Comparison of ENCODE assay signal across 4 worm cellular contexts in the genomic region with DNA sequence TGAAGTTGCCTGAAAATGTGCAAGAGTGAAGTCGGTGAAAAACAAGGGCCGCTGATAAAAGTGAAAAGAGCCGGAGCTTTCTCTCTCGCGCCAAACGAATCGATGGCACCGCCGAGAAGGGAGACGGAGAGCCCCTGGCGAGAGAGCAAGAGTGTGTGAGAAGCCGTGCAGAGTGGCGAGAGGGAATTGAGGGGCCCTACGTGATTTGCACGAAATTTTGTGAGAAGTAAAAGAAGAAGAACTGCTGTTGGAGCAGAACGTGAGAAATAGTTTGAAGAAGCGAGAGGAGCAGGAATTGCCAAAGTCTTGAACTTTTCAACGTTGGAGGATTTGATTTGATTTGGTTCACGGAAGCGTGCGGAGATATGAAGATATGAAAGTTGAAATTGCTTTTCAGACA.
TF ChIP-seq lines count a peak whose summit lies in the region.

Gene aldo-1 (minus strand): TSS at position 9 of the 400 bp plus-strand sequence.

TF ChIP-seq in whole organism, L1 larva, 84 proteins besides CTCF, POLR2A, EP300 and RAD21 (continued from another document and continues in another):
- TF ChIP-seq blmp-1 (tag; optimal IDR thresholded peaks at IDR 0.05; lab: Kevin White, UChicago) (no peak), sptf-1 (tag; optimal IDR thresholded peaks at IDR 0.05; lab: Kevin White, UChicago) (no peak), ztf-11 (tag; optimal IDR thresholded peaks at IDR 0.05; lab: Kevin White, UChicago) (no peak), dsc-1 (tag; optimal IDR thresholded peaks at IDR 0.05; lab: Kevin White, UChicago) (peak; percentile 27), aha-1 (tag; optimal IDR thresholded peaks at IDR 0.05; lab: Kevin White, UChicago) (no peak), hpl-2 (GFP tag; optimal IDR thresholded peaks at IDR 0.05; lab: Kevin White, UChicago) (no peak), sup-37 (GFP tag; optimal IDR thresholded peaks at IDR 0.05; lab: Kevin White, UChicago) (no peak), lin-15B (tag; optimal IDR thresholded peaks at IDR 0.05; lab: Kevin White, UChicago) (no peak), ets-5 (GFP tag; IDR thresholded peaks at IDR 0.05; lab: Robert Waterston, UW) (no peak), ztf-4 (tag; optimal IDR thresholded peaks at IDR 0.05; lab: Kevin White, UChicago) (no peak), ceh-90 (tag; optimal IDR thresholded peaks at IDR 0.05; lab: Kevin White, UChicago) (no peak), fkh-8 (tag; optimal IDR thresholded peaks at IDR 0.05; lab: Kevin White, UChicago) (peak; percentile 24), nhr-12 (tag; optimal IDR thresholded peaks at IDR 0.05; lab: Kevin White, UChicago) (no peak), mep-1 (tag; optimal IDR thresholded peaks at IDR 0.05; lab: Kevin White, UChicago) (peak; percentile 30), aly-2 (tag; optimal IDR thresholded peaks at IDR 0.05; lab: Kevin White, UChicago) (no peak), unc-62 (GFP tag; optimal IDR thresholded peaks at IDR 0.05; lab: Kevin White, UChicago) (no peak), nhr-77 (tag; optimal IDR thresholded peaks at IDR 0.05; lab: Kevin White, UChicago) (no peak), ceh-8 (GFP tag; optimal IDR thresholded peaks at IDR 0.05; lab: Kevin White, UChicago) (no peak), snu-23 (GFP tag; optimal IDR thresholded peaks at IDR 0.05; lab: Kevin White, UChicago) (peak; percentile 60), mef-2 (tag; optimal IDR thresholded peaks at IDR 0.05; lab: Kevin White, UChicago) (no peak), lin-35 (GFP tag; optimal IDR thresholded peaks at IDR 0.05; lab: Kevin White, UChicago) (peak in 1 of 2 experiments; percentile 3), nhr-20 (tag; optimal IDR thresholded peaks at IDR 0.05; lab: Kevin White, UChicago) (no peak), pag-3 (tag; optimal IDR thresholded peaks at IDR 0.05; lab: Kevin White, UChicago; ENCODE audit: borderline replicate concordance, insufficient read depth) (peak; percentile 53), C04F5.9 (tag; optimal IDR thresholded peaks at IDR 0.05; lab: Kevin White, UChicago) (no peak), nhr-85 (tag; lab: Kevin White, UChicago) (no peak), lin-13 (GFP tag; optimal IDR thresholded peaks at IDR 0.05; lab: Kevin White, UChicago) (no peak), hlh-4 (tag; optimal IDR thresholded peaks at IDR 0.05; lab: Kevin White, UChicago) (no peak), egl-27 (tag; optimal IDR thresholded peaks at IDR 0.05; lab: Kevin White, UChicago) (no peak), ces-1 (GFP tag; optimal IDR thresholded peaks at IDR 0.05; lab: Kevin White, UChicago) (peak; percentile 9), egl-13 (tag; optimal IDR thresholded peaks at IDR 0.05; lab: Kevin White, UChicago) (no peak), nhr-28 (tag; optimal IDR thresholded peaks at IDR 0.05; lab: Kevin White, UChicago) (no peak), lir-3 (tag; optimal IDR thresholded peaks at IDR 0.05; lab: Kevin White, UChicago; ENCODE audit: poor library complexity) (no peak), mdl-1 (tag; optimal IDR thresholded peaks at IDR 0.05; lab: Kevin White, UChicago) (no peak)

TF ChIP-seq in whole organism, L2 larva, 48 proteins besides CTCF, POLR2A, EP300 and RAD21 (continued from another document):
- TF ChIP-seq ceh-82 (tag; optimal IDR thresholded peaks at IDR 0.05; lab: Kevin White, UChicago), result no peak
- peak in 1 of 2 experiments; percentile 45 for TF ChIP-seq lsy-2 (tag; optimal IDR thresholded peaks at IDR 0.05; lab: Kevin White, UChicago)
- TF ChIP-seq ama-1 (optimal IDR thresholded peaks at IDR 0.05; lab: Kevin White, UChicago), result no peak
- TF ChIP-seq mbf-1 (tag; optimal IDR thresholded peaks at IDR 0.05; lab: Kevin White, UChicago), result no peak
- no peak for TF ChIP-seq unc-62 (GFP tag; optimal IDR thresholded peaks at IDR 0.05; lab: Kevin White, UChicago)
- no peak for TF ChIP-seq peb-1 (tag; optimal IDR thresholded peaks at IDR 0.05; lab: Kevin White, UChicago)
- no peak for TF ChIP-seq nhr-21 (tag; optimal IDR thresholded peaks at IDR 0.05; lab: Kevin White, UChicago)
- TF ChIP-seq lin-39 (tag; optimal IDR thresholded peaks at IDR 0.05; lab: Kevin White, UChicago), result no peak
- TF ChIP-seq ztf-11 (tag; optimal IDR thresholded peaks at IDR 0.05; lab: Kevin White, UChicago), result no peak
- no peak for TF ChIP-seq fos-1 (tag; optimal IDR thresholded peaks at IDR 0.05; lab: Kevin White, UChicago)
TF ChIP-seq in whole organism, L2 larva: peak in this region for 10.

TF ChIP-seq in whole organism, L4 larva, 104 proteins besides CTCF, POLR2A, EP300 and RAD21 (continued from another document and continues in another):
- TF ChIP-seq nhr-10 (tag; optimal IDR thresholded peaks at IDR 0.05; lab: Kevin White, UChicago) (no peak), ceh-20 (GFP tag; IDR thresholded peaks at IDR 0.05; lab: Robert Waterston, UW) (no peak), rbr-2 (tag; optimal IDR thresholded peaks at IDR 0.05; lab: Kevin White, UChicago) (peak; percentile 27), duxl-1 (tag; optimal IDR thresholded peaks at IDR 0.05; lab: Kevin White, UChicago; ENCODE audit: poor library complexity) (no peak), spr-1 (tag; optimal IDR thresholded peaks at IDR 0.05; lab: Kevin White, UChicago) (no peak), sdz-12 (GFP tag; optimal IDR thresholded peaks at IDR 0.05; lab: Kevin White, UChicago) (no peak), mdt-29 (GFP tag; IDR thresholded peaks at IDR 0.05; lab: Robert Waterston, UW) (no peak), ceh-62 (tag; optimal IDR thresholded peaks at IDR 0.05; lab: Kevin White, UChicago) (no peak), lin-29 (GFP tag; IDR thresholded peaks at IDR 0.05; lab: Robert Waterston, UW) (no peak), ZK546.5 (tag; optimal IDR thresholded peaks at IDR 0.05; lab: Kevin White, UChicago) (no peak), lim-7 (GFP tag; IDR thresholded peaks at IDR 0.05; lab: Robert Waterston, UW) (no peak), nhr-77 (tag; optimal IDR thresholded peaks at IDR 0.05; lab: Kevin White, UChicago) (no peak), nhr-111 (GFP tag; optimal IDR thresholded peaks at IDR 0.05; lab: Kevin White, UChicago) (no peak), ama-1 (optimal IDR thresholded peaks at IDR 0.05; lab: Kevin White, UChicago) (no peak), tag-97 (GFP tag; IDR thresholded peaks at IDR 0.05; lab: Robert Waterston, UW) (no peak), T20F7.1 (GFP tag; optimal IDR thresholded peaks at IDR 0.05; lab: Kevin White, UChicago) (no peak), Y75B8A.6 (GFP tag; IDR thresholded peaks at IDR 0.05; lab: Robert Waterston, UW) (no peak), daf-16 (GFP tag; optimal IDR thresholded peaks at IDR 0.05; lab: Kevin White, UChicago) (peak in 1 of 2 experiments; percentile 34), daf-16 (tag; optimal IDR thresholded peaks at IDR 0.05; lab: Kevin White, UChicago) (no peak), unc-62 (GFP tag; optimal IDR thresholded peaks at IDR 0.05 in 1 of 2; lab: Kevin White, UChicago) (no peak), unc-62 (tag; optimal IDR thresholded peaks at IDR 0.05; lab: Kevin White, UChicago) (no peak), hlh-11 (tag; optimal IDR thresholded peaks at IDR 0.05; lab: Kevin White, UChicago) (peak; percentile 11), D1046.2 (GFP tag; IDR thresholded peaks at IDR 0.05; lab: Robert Waterston, UW) (no peak), lsy-2 (tag; optimal IDR thresholded peaks at IDR 0.05; lab: Kevin White, UChicago) (peak in 1 of 2 experiments; percentile 53), pha-4 (GFP tag; IDR thresholded peaks at IDR 0.05; lab: Robert Waterston, UW) (no peak), pha-4 (tag; optimal IDR thresholded peaks at IDR 0.05; lab: Kevin White, UChicago) (no peak), daf-19 (GFP tag; conservative IDR thresholded peaks at IDR 0.05; lab: Robert Waterston, UW) (no peak), ztf-7 (tag; optimal IDR thresholded peaks at IDR 0.05; lab: Kevin White, UChicago) (no peak), ZK337.2 (GFP tag; IDR thresholded peaks at IDR 0.05; lab: Robert Waterston, UW) (no peak), dve-1 (tag; optimal IDR thresholded peaks at IDR 0.05; lab: Kevin White, UChicago; ENCODE audit: insufficient read depth) (no peak), dmd-6 (GFP tag; IDR thresholded peaks at IDR 0.05; lab: Robert Waterston, UW) (no peak), ctbp-1 (GFP tag; IDR thresholded peaks at IDR 0.05; lab: Robert Waterston, UW) (0 out of 2 replicates have a peak, but pooled peaks have one; percentile 64), nhr-25 (tag; optimal IDR thresholded peaks at IDR 0.05; lab: Kevin White, UChicago; ENCODE audit: borderline replicate concordance, insufficient read depth) (no peak), php-3 (GFP tag; IDR thresholded peaks at IDR 0.05; lab: Robert Waterston, UW) (no peak), hlh-30 (tag; optimal IDR thresholded peaks at IDR 0.05; lab: Kevin White, UChicago; ENCODE audit: insufficient read depth) (peak; percentile 4), dpl-1 (GFP tag; optimal IDR thresholded peaks at IDR 0.05; lab: Kevin White, UChicago) (no peak), egl-27 (tag; optimal IDR thresholded peaks at IDR 0.05; lab: Kevin White, UChicago) (no peak), aha-1 (tag; lab: Kevin White, UChicago) (peak; percentile 92), F37D6.2 (tag; optimal IDR thresholded peaks at IDR 0.05; lab: Kevin White, UChicago) (peak; percentile 28), tra-1 (GFP tag; IDR thresholded peaks at IDR 0.05; lab: Robert Waterston, UW) (no peak), ceh-44 (GFP tag; IDR thresholded peaks at IDR 0.05; lab: Robert Waterston, UW) (no peak), dmd-8 (GFP tag; IDR thresholded peaks at IDR 0.05; lab: Robert Waterston, UW) (no peak), dmd-9 (GFP tag; IDR thresholded peaks at IDR 0.05; lab: Robert Waterston, UW) (no peak), nhr-237 (tag; optimal IDR thresholded peaks at IDR 0.05; lab: Kevin White, UChicago) (no peak), nhr-48 (tag; optimal IDR thresholded peaks at IDR 0.05; lab: Kevin White, UChicago) (no peak), F44E2.7 (GFP tag; IDR thresholded peaks at IDR 0.05; lab: Robert Waterston, UW) (no peak), hmg-1.1 (GFP tag; IDR thresholded peaks at IDR 0.05; lab: Robert Waterston, UW) (0 out of 2 replicates have a peak, but pooled peaks have one; percentile 26)

TF ChIP-seq in whole organism, late embryonic, 69 proteins besides CTCF, POLR2A, EP300 and RAD21 (continued from another document):
- TF ChIP-seq pax-1 (tag; optimal IDR thresholded peaks at IDR 0.05; lab: Kevin White, UChicago), result no peak
- peak; percentile 24 for TF ChIP-seq hlh-6 (tag; optimal IDR thresholded peaks at IDR 0.05; lab: Kevin White, UChicago)
- TF ChIP-seq tbx-2 (tag; optimal IDR thresholded peaks at IDR 0.05; lab: Kevin White, UChicago), result no peak
- TF ChIP-seq ceh-34 (tag; optimal IDR thresholded peaks at IDR 0.05; lab: Kevin White, UChicago), result peak; percentile 38
- no peak for TF ChIP-seq ttx-3 (tag; optimal IDR thresholded peaks at IDR 0.05; lab: Kevin White, UChicago)
- TF ChIP-seq rnt-1 (tag; optimal IDR thresholded peaks at IDR 0.05; lab: Kevin White, UChicago), result no peak
- no peak for TF ChIP-seq unc-86 (tag; optimal IDR thresholded peaks at IDR 0.05; lab: Kevin White, UChicago)
- TF ChIP-seq ceh-18 (tag; optimal IDR thresholded peaks at IDR 0.05; lab: Kevin White, UChicago), result peak; percentile 58
- TF ChIP-seq sdc-2 (tag; optimal IDR thresholded peaks at IDR 0.05; lab: Kevin White, UChicago), result no peak
- no peak for TF ChIP-seq dve-1 (tag; optimal IDR thresholded peaks at IDR 0.05; lab: Kevin White, UChicago)
- no peak for TF ChIP-seq C38D4.7 (GFP tag; optimal IDR thresholded peaks at IDR 0.05; lab: Kevin White, UChicago)
- no peak for TF ChIP-seq hlh-8 (tag; optimal IDR thresholded peaks at IDR 0.05; lab: Kevin White, UChicago)
- TF ChIP-seq mec-3 (tag; optimal IDR thresholded peaks at IDR 0.05; lab: Kevin White, UChicago; ENCODE audit: borderline replicate concordance), result peak; percentile 48
- TF ChIP-seq T23F11.4 (GFP tag; optimal IDR thresholded peaks at IDR 0.05; lab: Kevin White, UChicago), result no peak
- TF ChIP-seq ceh-2 (tag; optimal IDR thresholded peaks at IDR 0.05; lab: Kevin White, UChicago), result no peak
- TF ChIP-seq lin-11 (tag; optimal IDR thresholded peaks at IDR 0.05; lab: Kevin White, UChicago), result no peak
- no peak for TF ChIP-seq F13H6.1 (tag; optimal IDR thresholded peaks at IDR 0.05; lab: Kevin White, UChicago)
- TF ChIP-seq unc-42 (tag; optimal IDR thresholded peaks at IDR 0.05; lab: Kevin White, UChicago), result peak; percentile 88
